Fruit fly (Drosophila melanogaster) whole organism, embryonic: Measurements from ENCODE around the gene rempA.

ENCODE experiments used
- Adf1 ChIP-seq: fragments of 200-800 bp; sonication (Bioruptor generic); IDR thresholded peaks from 2 replicates; pipeline ENCODE4 v1.3.6; 2022; ENCODE audit warnings: missing biosample characterization, missing genetic modification characterization
- Awh ChIP-seq: fragments of 200-800 bp; sonication (Bioruptor generic); IDR thresholded peaks from 2 replicates; pipeline ENCODE4, ENCODE4 v1.3.6; 2022; ENCODE audit warnings: missing biosample characterization, missing genetic modification characterization
- CG10147 ChIP-seq: fragments of 200-800 bp; sonication (Bioruptor generic); optimal IDR thresholded peaks from 2 replicates; lab custom pipeline; 2019; ENCODE audit warnings: missing biosample characterization, mild to moderate bottlenecking, missing genetic modification characterization, moderate library complexity
- CG10543 ChIP-seq: fragments of 200-800 bp; sonication (Bioruptor generic); optimal IDR thresholded peaks from 3 replicates; lab custom pipeline; 2017; ENCODE audit warnings: missing biosample characterization, mild to moderate bottlenecking, missing genetic modification characterization, moderate library complexity
- CG11696 ChIP-seq: fragments of 200-800 bp; sonication (Bioruptor generic); IDR thresholded peaks from 2 replicates; pipeline ENCODE4 v1.3.6; 2022; ENCODE audit warnings: missing biosample characterization, missing genetic modification characterization
- CG12769 ChIP-seq: fragments of 200-800 bp; sonication (Bioruptor generic); optimal IDR thresholded peaks from 2 replicates; lab custom pipeline; 2019; ENCODE audit warnings: missing biosample characterization, mild to moderate bottlenecking, missing genetic modification characterization, moderate library complexity
- CG13296 ChIP-seq: fragments of 200-800 bp; sonication (Bioruptor generic); optimal IDR thresholded peaks from 3 replicates; lab custom pipeline; 2018; ENCODE audit warnings: missing biosample characterization, mild to moderate bottlenecking, missing genetic modification characterization
- CG13894 ChIP-seq: fragments of 200-800 bp; sonication (Bioruptor generic); optimal IDR thresholded peaks from 3 replicates; lab custom pipeline; 2018; ENCODE audit warnings: missing biosample characterization, mild to moderate bottlenecking, missing genetic modification characterization, moderate library complexity
- CG17328 ChIP-seq: fragments of 200-800 bp; sonication (Bioruptor generic); IDR thresholded peaks from 2 replicates; pipeline ENCODE4 v1.3.6; 2022; ENCODE audit warnings: missing biosample characterization, missing genetic modification characterization
- CG17385 ChIP-seq: fragments of 200-800 bp; sonication (Bioruptor generic); optimal IDR thresholded peaks from 3 replicates; lab custom pipeline; 2018; ENCODE audit warnings: missing biosample characterization, mild to moderate bottlenecking, missing genetic modification characterization
- CG18011 ChIP-seq: fragments of 200-800 bp; sonication (Bioruptor generic); optimal IDR thresholded peaks from 2 replicates; lab custom pipeline; 2017; ENCODE audit warnings: missing biosample characterization, missing genetic modification characterization, mild to moderate bottlenecking, moderate library complexity, missing genotype
- CG18262 ChIP-seq: fragments of 200-800 bp; optimal IDR thresholded peaks from 3 replicates; lab custom pipeline; 2019; ENCODE audit warnings: missing biosample characterization, mild to moderate bottlenecking, missing genetic modification characterization, moderate library complexity
- CG18599 ChIP-seq: fragments of 200-800 bp; sonication (Bioruptor generic); optimal IDR thresholded peaks from 3 replicates; lab custom pipeline; 2017; ENCODE audit warnings: missing biosample characterization, missing genetic modification characterization, mild to moderate bottlenecking, moderate library complexity, missing genetic modification reagents
- CG34376 ChIP-seq: fragments of 200-800 bp; sonication (Bioruptor generic); optimal IDR thresholded peaks from 2 replicates; lab custom pipeline; 2018; ENCODE audit warnings: missing biosample characterization, mild to moderate bottlenecking, missing genetic modification characterization
- CG5180 ChIP-seq: fragments of 200-800 bp; sonication (Bioruptor generic); optimal IDR thresholded peaks from 3 replicates; lab custom pipeline; 2017; ENCODE audit warnings: missing biosample characterization, missing genetic modification characterization, mild to moderate bottlenecking, moderate library complexity, missing genetic modification reagents
- CG6689 ChIP-seq: fragments of 200-800 bp; sonication (Bioruptor generic); IDR thresholded peaks from 2 replicates; pipeline ENCODE4 v1.3.6; 2022; ENCODE audit warnings: missing biosample characterization, missing genetic modification characterization
- CG6813 ChIP-seq: fragments of 200-800 bp; sonication (Bioruptor generic); optimal IDR thresholded peaks from 2 replicates; lab custom pipeline; 2017; ENCODE audit warnings: missing biosample characterization, missing genetic modification characterization, mild to moderate bottlenecking, moderate library complexity, missing genetic modification reagents
- CG7839 ChIP-seq: fragments of 200-800 bp; sonication (Bioruptor generic); optimal IDR thresholded peaks from 3 replicates; lab custom pipeline; 2018; ENCODE audit warnings: missing biosample characterization, mild to moderate bottlenecking, missing genetic modification characterization, moderate library complexity
- D ChIP-seq, 2 experiments: fragments of 200-800 bp in 1 of 2; fragments of >200 bp in 1 of 2; sonication (Bioruptor generic) in 1 of 2; optimal IDR thresholded peaks; 2 replicates in 1 of 2; 3 replicates in 1 of 2; lab custom pipeline; 2017; ENCODE audit warnings: mild to moderate bottlenecking in 1 of 2, missing biosample characterization in 1 of 2, missing genetic modification characterization in 1 of 2, missing genetic modification reagents in 1 of 2
- Dad ChIP-seq: fragments of 200-800 bp; sonication (Bioruptor generic); optimal IDR thresholded peaks from 3 replicates; lab custom pipeline; 2016; ENCODE audit warnings: missing biosample characterization, missing genetic modification characterization
- Dll ChIP-seq: fragments of 200-800 bp; sonication (Bioruptor generic); IDR thresholded peaks from 4 replicates; pipeline ENCODE4 v1.3.6; 2022; ENCODE audit warnings: missing biosample characterization, missing genetic modification characterization; ENCODE audit not compliant: partially characterized antibody
- Doc3 ChIP-seq: fragments of 200-800 bp; sonication (Bioruptor generic); IDR thresholded peaks from 3 replicates; pipeline ENCODE4 v1.3.6; 2022; ENCODE audit warnings: missing biosample characterization, missing genetic modification characterization; ENCODE audit not compliant: partially characterized antibody
- Drgx ChIP-seq: fragments of 200-800 bp; sonication (Bioruptor generic); IDR thresholded peaks from 2 replicates; pipeline ENCODE4 v1.3.6; 2022; ENCODE audit warnings: missing biosample characterization, missing genetic modification characterization
- Fer1 ChIP-seq: fragments of 200-800 bp; sonication (Bioruptor generic); optimal IDR thresholded peaks from 2 replicates; lab custom pipeline; 2017; ENCODE audit warnings: missing biosample characterization, mild to moderate bottlenecking, missing genetic modification characterization
- H2.0 ChIP-seq: fragments of 200-800 bp; sonication (Bioruptor generic); IDR thresholded peaks from 2 replicates; pipeline ENCODE4 v1.3.6; 2022; ENCODE audit warnings: missing biosample characterization, missing genetic modification characterization
- Hey ChIP-seq: fragments of 200-800 bp; sonication (Bioruptor generic); optimal IDR thresholded peaks from 3 replicates; lab custom pipeline; 2018; ENCODE audit warnings: missing biosample characterization, mild to moderate bottlenecking, missing genetic modification characterization
- HmgZ ChIP-seq: fragments of 200-800 bp; sonication (Bioruptor generic); optimal IDR thresholded peaks from 2 replicates; lab custom pipeline; 2018; ENCODE audit warnings: missing biosample characterization, mild to moderate bottlenecking, missing genetic modification characterization
- Med ChIP-seq: fragments of 200-800 bp; sonication (Bioruptor generic); peaks from one replicate; lab custom pipeline; 2016; ENCODE audit warnings: missing biosample characterization, missing genetic modification characterization, mild to moderate bottlenecking, inconsistent platforms, moderate library complexity
- NFAT ChIP-seq: fragments of 200-800 bp; sonication (Bioruptor generic); IDR thresholded peaks from 2 replicates; pipeline ENCODE4 v1.3.6; 2022; ENCODE audit warnings: missing biosample characterization, missing genetic modification characterization
- Vsx1 ChIP-seq: fragments of 200-800 bp; sonication (Bioruptor generic); optimal IDR thresholded peaks from 2 replicates; lab custom pipeline; 2017; ENCODE audit warnings: missing biosample characterization, mild to moderate bottlenecking, missing genetic modification characterization, missing genetic modification reagents
- abd-A ChIP-seq: fragments of 200-800 bp; sonication (Bioruptor generic); optimal IDR thresholded peaks from 3 replicates; lab custom pipeline; 2019; ENCODE audit warnings: missing biosample characterization, mild to moderate bottlenecking, missing genetic modification characterization, moderate library complexity
- bbx ChIP-seq: fragments of 200-800 bp; sonication (Bioruptor generic); IDR thresholded peaks from 2 replicates; pipeline ENCODE4 v1.3.6; 2022; ENCODE audit warnings: missing biosample characterization, missing genetic modification characterization; ENCODE audit not compliant: partially characterized antibody
- bsh ChIP-seq, 2 experiments: fragments of 200-800 bp; sonication (Bioruptor generic); optimal IDR thresholded peaks; 2 replicates each; lab custom pipeline; 2017 to 2018; ENCODE audit warnings: mild to moderate bottlenecking in 2 of 2, missing biosample characterization in 2 of 2, missing genetic modification characterization in 2 of 2, moderate library complexity in 1 of 2
- cas ChIP-seq: fragments of 200-800 bp; sonication (Bioruptor generic); IDR thresholded peaks from 2 replicates; pipeline ENCODE4 v1.3.6; 2022; ENCODE audit warnings: missing biosample characterization, missing genetic modification characterization
- exex ChIP-seq: fragments of 200-800 bp; sonication (Bioruptor generic); optimal IDR thresholded peaks from 4 replicates; lab custom pipeline; 2018; ENCODE audit warnings: missing biosample characterization, mild to moderate bottlenecking, missing genetic modification characterization, moderate library complexity
- ftz-f1 ChIP-seq: fragments of 200-800 bp; sonication (Bioruptor generic); optimal IDR thresholded peaks from 2 replicates; lab custom pipeline; 2016; ENCODE audit warnings: missing biosample characterization, missing genetic modification characterization
- gem ChIP-seq: fragments of 200-800 bp; sonication (Bioruptor generic); optimal IDR thresholded peaks from 2 replicates; lab custom pipeline; 2019; ENCODE audit warnings: missing biosample characterization, mild to moderate bottlenecking, missing genetic modification characterization, moderate library complexity
- grau ChIP-seq: fragments of 200-800 bp; optimal IDR thresholded peaks from 3 replicates; lab custom pipeline; 2019; ENCODE audit warnings: missing biosample characterization, mild to moderate bottlenecking, missing genetic modification characterization, moderate library complexity
- h ChIP-seq: fragments of >200 bp; optimal IDR thresholded peaks from 2 replicates; lab custom pipeline; 2017
- jumu ChIP-seq: fragments of 200-800 bp; sonication (Bioruptor generic); optimal IDR thresholded peaks from 3 replicates; lab custom pipeline; 2016; ENCODE audit warnings: missing biosample characterization, missing genetic modification characterization
- mirr ChIP-seq: fragments of 200-800 bp; sonication (Bioruptor generic); optimal IDR thresholded peaks from 3 replicates; lab custom pipeline; 2018; ENCODE audit warnings: missing biosample characterization, mild to moderate bottlenecking, missing genetic modification characterization
- nom ChIP-seq: fragments of 200-800 bp; sonication (Bioruptor generic); optimal IDR thresholded peaks from 2 replicates; lab custom pipeline; 2017; ENCODE audit warnings: missing biosample characterization, missing genetic modification characterization, mild to moderate bottlenecking, moderate library complexity, missing genetic modification reagents
- oc ChIP-seq: fragments of 200-800 bp; sonication (Bioruptor generic); optimal IDR thresholded peaks from 2 replicates; lab custom pipeline; 2018; ENCODE audit warnings: missing biosample characterization, mild to moderate bottlenecking, missing genetic modification characterization, moderate library complexity
- sc ChIP-seq, 3 experiments: fragments of >200 bp in 2 of 3; fragments of 200-800 bp in 1 of 3; sonication (Bioruptor generic) in 1 of 3; optimal IDR thresholded peaks; 2 replicates in 2 of 3; 3 replicates in 1 of 3; lab custom pipeline; 2017; ENCODE audit warnings: mild to moderate bottlenecking in 1 of 3, missing biosample characterization in 1 of 3, missing genetic modification characterization in 1 of 3, missing genetic modification reagents in 1 of 3
- sens-2 ChIP-seq: fragments of 200-800 bp; sonication (Bioruptor generic); IDR thresholded peaks from 2 replicates; pipeline ENCODE4 v1.3.6; 2022; ENCODE audit warnings: missing biosample characterization, missing genetic modification characterization
- tap ChIP-seq: fragments of 200-800 bp; optimal IDR thresholded peaks from 3 replicates; lab custom pipeline; 2019; ENCODE audit warnings: missing biosample characterization, mild to moderate bottlenecking, missing genetic modification characterization, moderate library complexity
- unc-4 ChIP-seq: fragments of 200-800 bp; sonication (Bioruptor generic); IDR thresholded peaks from 2 replicates; pipeline ENCODE4 v1.3.6; 2022; ENCODE audit warnings: missing biosample characterization, missing genetic modification characterization; ENCODE audit not compliant: partially characterized antibody
- z ChIP-seq: fragments of 200-800 bp; sonication (Bioruptor generic); IDR thresholded peaks from 3 replicates; pipeline ENCODE4 v1.3.6; 2022; ENCODE audit warnings: missing biosample characterization, missing genetic modification characterization

Gene rempA

dm6 chr2L:552432-552929 lies 7.6 kb downstream of the rempA start, which contains the start of gene Ets21C (continued):
- no peak for TF ChIP-seq CG5180 (GFP tag; lab: Kevin White, UChicago)
- 0 out of 2 replicates have a peak, but pooled peaks have one; percentile 9 for TF ChIP-seq Awh (GFP tag; lab: Robert Waterston, UW)
- no peak for TF ChIP-seq z
- peak; percentile 46; the same call in 1 of the 2 replicates for TF ChIP-seq unc-4 (GFP tag; lab: Robert Waterston, UW)
- no peak for TF ChIP-seq abd-A (tag; lab: Kevin White, UChicago)
- TF ChIP-seq H2.0: no peak
- no peak for TF ChIP-seq h (lab: Kevin White, UChicago)
- peak; percentile 90 for TF ChIP-seq Med (GFP tag; lab: Kevin White, UChicago)
- peak; percentile 84 for TF ChIP-seq nom (GFP tag; lab: Kevin White, UChicago)
- no peak for TF ChIP-seq CG10147
- no peak for TF ChIP-seq Vsx1 (GFP tag; lab: Kevin White, UChicago)
- TF ChIP-seq CG11696: no peak
- no peak for TF ChIP-seq sc (optimal IDR thresholded peaks at IDR 0.05; lab: Kevin White, UChicago)
- TF ChIP-seq sc (GFP tag; optimal IDR thresholded peaks at IDR 0.05; lab: Kevin White, UChicago): no peak
- TF ChIP-seq Doc3 (GFP tag; lab: Robert Waterston, UW): no peak
- peak; percentile 7 for TF ChIP-seq CG17385 (GFP tag; lab: Kevin White, UChicago)
- TF ChIP-seq ftz-f1 (GFP tag; lab: Kevin White, UChicago): peak; percentile 99
- TF ChIP-seq CG10543 (GFP tag; lab: Kevin White, UChicago): peak; percentile 72
- peak; percentile 22 for TF ChIP-seq oc (tag; lab: Kevin White, UChicago)
- TF ChIP-seq grau (tag; lab: Kevin White, UChicago): peak; percentile 5
- TF ChIP-seq bsh (GFP tag; optimal IDR thresholded peaks at IDR 0.05; lab: Kevin White, UChicago): peak in 1 of 2 experiments; percentile 27
- peak; percentile 34 for TF ChIP-seq exex (tag; lab: Kevin White, UChicago)
- no peak for TF ChIP-seq tap (tag; lab: Kevin White, UChicago)
- TF ChIP-seq sens-2: no peak
- TF ChIP-seq CG13894 (tag; lab: Kevin White, UChicago): peak; percentile 32
- peak; percentile 70 for TF ChIP-seq Fer1 (GFP tag; lab: Kevin White, UChicago)
- peak; percentile 86 for TF ChIP-seq CG6689 (GFP tag; lab: Robert Waterston, UW)
- TF ChIP-seq Hey: peak; percentile 3
- TF ChIP-seq HmgZ (tag; lab: Kevin White, UChicago): peak; percentile 30
- TF ChIP-seq CG12769 (tag; lab: Kevin White, UChicago): peak; percentile 93
- peak; percentile 75 for TF ChIP-seq Drgx (GFP tag; lab: Robert Waterston, UW)
- TF ChIP-seq mirr (GFP tag; lab: Kevin White, UChicago): peak; percentile 66
- TF ChIP-seq Adf1 (GFP tag; lab: Robert Waterston, UW): peak; percentile 64; the same call in 1 of the 2 replicates
- TF ChIP-seq CG7839 (tag; lab: Kevin White, UChicago): no peak
- TF ChIP-seq D (optimal IDR thresholded peaks at IDR 0.05; lab: Kevin White, UChicago): no peak
- no peak for TF ChIP-seq D (GFP tag; optimal IDR thresholded peaks at IDR 0.05; lab: Kevin White, UChicago)
- TF ChIP-seq CG17328 (GFP tag; lab: Robert Waterston, UW): no peak
- TF ChIP-seq CG18599 (GFP tag; lab: Kevin White, UChicago): peak; percentile 34
- peak; percentile 11; the same call in 1 of the 2 replicates for TF ChIP-seq bbx (GFP tag; lab: Robert Waterston, UW)
- TF ChIP-seq Dad: no peak
- 0 out of 4 replicates have a peak, but pooled peaks have one; percentile 42 for TF ChIP-seq Dll (GFP tag; lab: Robert Waterston, UW)
- TF ChIP-seq CG18011 (GFP tag; lab: Kevin White, UChicago): no peak
- TF ChIP-seq CG6813 (GFP tag; lab: Kevin White, UChicago): peak; percentile 12
- peak; percentile 23 for TF ChIP-seq CG13296 (GFP tag; lab: Kevin White, UChicago)
- no peak for TF ChIP-seq cas (GFP tag; lab: Robert Waterston, UW)
- TF ChIP-seq CG18262 (tag; lab: Kevin White, UChicago): peak; percentile 92
- no peak for TF ChIP-seq jumu (GFP tag; lab: Kevin White, UChicago)
- peak; percentile 69 for TF ChIP-seq CG34376 (GFP tag; lab: Kevin White, UChicago)
- no peak for TF ChIP-seq gem
- 0 out of 2 replicates have a peak, but pooled peaks have one; percentile 7 for TF ChIP-seq NFAT (GFP tag; lab: Robert Waterston, UW)
